Fruit fly (Drosophila melanogaster): Measurements from ENCODE around the gene Septin1.

The Septin1 gene

DNA sequence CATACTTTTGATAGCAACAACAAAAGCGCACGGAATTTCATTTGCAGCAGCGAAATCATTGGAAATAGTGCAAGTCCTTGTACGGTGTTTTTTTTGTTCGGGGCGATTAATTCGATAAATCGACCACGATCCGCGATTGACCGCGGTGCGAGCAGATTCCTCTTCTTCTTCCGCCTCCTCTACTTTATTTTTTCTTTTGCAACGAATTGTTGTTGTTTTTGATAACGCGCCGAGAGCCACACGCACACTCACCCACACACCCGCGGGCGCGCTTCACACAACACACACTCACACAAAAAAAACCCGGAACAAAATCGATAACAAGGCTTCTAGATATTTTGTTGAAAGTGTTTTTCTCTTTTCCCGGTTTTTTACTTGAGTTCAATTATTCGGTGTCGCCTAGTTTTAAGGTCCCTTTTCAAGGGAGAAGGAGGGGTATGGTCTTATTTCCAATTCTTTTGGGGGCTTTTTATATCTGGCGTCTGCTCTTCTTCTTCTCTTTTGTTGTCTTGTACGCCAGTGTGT, 34.9 kb upstream of the Septin1 start:
- TF ChIP-seq dmrt99B (tag; optimal IDR thresholded peaks at IDR 0.05) (no peak), E2f1 (GFP tag; IDR thresholded peaks at IDR 0.05) (no peak), onecut (GFP tag; IDR thresholded peaks at IDR 0.05) (peak; percentile 81), crol (GFP tag; IDR thresholded peaks at IDR 0.05) (0 out of 2 replicates have a peak, but pooled peaks have one; percentile 12), ci (GFP tag; IDR thresholded peaks at IDR 0.05) (no peak), run (tag; optimal IDR thresholded peaks at IDR 0.05) (no peak), sim (GFP tag; IDR thresholded peaks at IDR 0.05) (no peak), row (GFP tag; IDR thresholded peaks at IDR 0.05) (no peak), Eip74EF (GFP tag; optimal IDR thresholded peaks at IDR 0.05) (peak in 1 of 2 experiments; percentile 66), pho (GFP tag; optimal IDR thresholded peaks at IDR 0.05) (no peak), Dref (GFP tag; IDR thresholded peaks at IDR 0.05) (peak; percentile 45), CG16863 (GFP tag; optimal IDR thresholded peaks at IDR 0.05) (no peak), tin (GFP tag; optimal IDR thresholded peaks at IDR 0.05) (no peak), CG8281 (tag; optimal IDR thresholded peaks at IDR 0.05) (no peak), chinmo (GFP tag; IDR thresholded peaks at IDR 0.05; ENCODE audit: partially characterized antibody) (0 out of 4 replicates have a peak, but pooled peaks have one; percentile 23), Lim3 (GFP tag; IDR thresholded peaks at IDR 0.05) (no peak), CG42726 (GFP tag; IDR thresholded peaks at IDR 0.05; ENCODE audit: partially characterized antibody) (no peak), en (GFP tag; optimal IDR thresholded peaks at IDR 0.05) (no peak), CG34422 (GFP tag; IDR thresholded peaks at IDR 0.05) (no peak), Dip2 (GFP tag; IDR thresholded peaks at IDR 0.05) (no peak), lola (GFP tag; optimal IDR thresholded peaks at IDR 0.05) (peak in 1 of 3 experiments; percentile 5), fru (optimal IDR thresholded peaks at IDR 0.05) (no peak), ken (GFP tag; IDR thresholded peaks at IDR 0.05) (no peak), sens (GFP tag) (no peak), schlank (tag; optimal IDR thresholded peaks at IDR 0.05) (no peak), eyg (GFP tag; optimal IDR thresholded peaks at IDR 0.05) (no peak), CG4424 (GFP tag; optimal IDR thresholded peaks at IDR 0.05) (no peak), D19B (GFP tag; optimal IDR thresholded peaks at IDR 0.05) (no peak), Bdp1 (GFP tag; optimal IDR thresholded peaks at IDR 0.05) (no peak), al (GFP tag; IDR thresholded peaks at IDR 0.05) (no peak), Hr78 (GFP tag; optimal IDR thresholded peaks at IDR 0.05) (no peak), C15 (GFP tag; IDR thresholded peaks at IDR 0.05) (no peak), rib (GFP tag; IDR thresholded peaks at IDR 0.05) (no peak; the same call in 1 of the 2 replicates), YL-1 (GFP tag; optimal IDR thresholded peaks at IDR 0.05) (no peak), pfk (GFP tag; optimal IDR thresholded peaks at IDR 0.05) (no peak), HmgD (GFP tag; optimal IDR thresholded peaks at IDR 0.05) (no peak), sqz (GFP tag; optimal IDR thresholded peaks at IDR 0.05) (peak; percentile 21), ftz-f1 (GFP tag; optimal IDR thresholded peaks at IDR 0.05) (no peak), Jarid2 (GFP tag; optimal IDR thresholded peaks at IDR 0.05) (no peak), slp2 (GFP tag; optimal IDR thresholded peaks at IDR 0.05) (no peak), cg (GFP tag; optimal IDR thresholded peaks at IDR 0.05) (peak; percentile 70), nom (GFP tag; optimal IDR thresholded peaks at IDR 0.05) (peak; percentile 4), CG4360 (GFP tag; IDR thresholded peaks at IDR 0.05) (peak; percentile 79), CG18262 (tag; optimal IDR thresholded peaks at IDR 0.05) (no peak), CG12659 (GFP tag; optimal IDR thresholded peaks at IDR 0.05) (no peak), Dad (GFP tag; optimal IDR thresholded peaks at IDR 0.05) (no peak), CG17385 (GFP tag; optimal IDR thresholded peaks at IDR 0.05) (peak; percentile 82), CG31388 (GFP tag; optimal IDR thresholded peaks at IDR 0.05) (no peak), CG32767 (GFP tag; IDR thresholded peaks at IDR 0.05) (no peak), nmo (GFP tag; optimal IDR thresholded peaks at IDR 0.05) (no peak), CG11504 (tag; optimal IDR thresholded peaks at IDR 0.05) (no peak)

Data from whole organism, embryonic.